Fruit fly (Drosophila melanogaster) whole organism, embryonic: ENCODE measurements around the gene elB.

Source experiments
- C15 ChIP-seq: fragments of 200-800 bp; sonication (Bioruptor generic); IDR thresholded peaks from 3 replicates; pipeline ENCODE4 v1.3.6; 2022; ENCODE audit warnings: missing biosample characterization, missing genetic modification characterization
- CG12071 ChIP-seq: fragments of 200-800 bp; sonication (Bioruptor generic); optimal IDR thresholded peaks from 3 replicates; lab custom pipeline; 2018; ENCODE audit warnings: missing biosample characterization, mild to moderate bottlenecking, missing genetic modification characterization
- CG1603 ChIP-seq: fragments of 200-800 bp; sonication (Bioruptor generic); optimal IDR thresholded peaks from 2 replicates; lab custom pipeline; 2019; ENCODE audit warnings: missing biosample characterization, mild to moderate bottlenecking, missing genetic modification characterization, moderate library complexity
- CG17612 ChIP-seq: fragments of 200-800 bp; sonication (Bioruptor generic); IDR thresholded peaks from 2 replicates; pipeline ENCODE4 v1.3.6; 2022; ENCODE audit warnings: missing biosample characterization, missing genetic modification characterization
- CG1832 ChIP-seq: fragments of 200-800 bp; sonication (Bioruptor generic); optimal IDR thresholded peaks from 2 replicates; lab custom pipeline; 2017; ENCODE audit warnings: missing biosample characterization, mild to moderate bottlenecking, missing genetic modification characterization, inconsistent platforms
- CG18599 ChIP-seq: fragments of 200-800 bp; sonication (Bioruptor generic); optimal IDR thresholded peaks from 3 replicates; lab custom pipeline; 2017; ENCODE audit warnings: missing biosample characterization, missing genetic modification characterization, mild to moderate bottlenecking, moderate library complexity, missing genetic modification reagents
- CG2889 ChIP-seq: fragments of 200-800 bp; sonication (Bioruptor generic); IDR thresholded peaks from 3 replicates; pipeline ENCODE4 v1.3.6; 2022; ENCODE audit warnings: missing biosample characterization, missing genetic modification characterization
- CG31224 ChIP-seq: fragments of 200-800 bp; sonication (Bioruptor generic); IDR thresholded peaks from 2 replicates; pipeline ENCODE4 v1.3.6; 2022; ENCODE audit warnings: missing biosample characterization, missing genetic modification characterization
- CG3838 ChIP-seq: fragments of 200-800 bp; sonication (Bioruptor generic); optimal IDR thresholded peaks from 3 replicates; lab custom pipeline; 2016; ENCODE audit warnings: missing biosample characterization, missing genetic modification characterization
- CG42726 ChIP-seq: fragments of 200-800 bp; sonication (Bioruptor generic); IDR thresholded peaks from 2 replicates; pipeline ENCODE4 v1.3.6; 2022; ENCODE audit warnings: missing biosample characterization, missing genetic modification characterization; ENCODE audit not compliant: partially characterized antibody
- CG5953 ChIP-seq: fragments of 200-800 bp; sonication (Bioruptor generic); IDR thresholded peaks from 2 replicates; pipeline ENCODE4 v1.3.6; 2022; ENCODE audit warnings: missing biosample characterization, missing genetic modification characterization
- CG6654 ChIP-seq: fragments of 200-800 bp; sonication (Bioruptor generic); optimal IDR thresholded peaks from 2 replicates; lab custom pipeline; 2017; ENCODE audit warnings: missing biosample characterization, mild to moderate bottlenecking, missing genetic modification characterization
- CG8478 ChIP-seq: fragments of >200 bp; optimal IDR thresholded peaks from 2 replicates; lab custom pipeline; 2018
- CG9609 ChIP-seq: fragments of 200-800 bp; sonication (Bioruptor generic); optimal IDR thresholded peaks from 3 replicates; lab custom pipeline; 2016; ENCODE audit warnings: missing biosample characterization, missing genetic modification characterization
- CHES-1-like ChIP-seq: fragments of 200-800 bp; sonication (Bioruptor generic); optimal IDR thresholded peaks from 2 replicates; lab custom pipeline; 2016; ENCODE audit warnings: missing biosample characterization, missing genetic modification characterization
- CTCF ChIP-seq: fragments of 200-800 bp; sonication (Bioruptor generic); optimal IDR thresholded peaks from 2 replicates; lab custom pipeline; 2017; ENCODE audit warnings: missing biosample characterization, mild to moderate bottlenecking, missing genetic modification characterization, moderate library complexity
- CrebB ChIP-seq: fragments of 200-800 bp; sonication (Bioruptor generic); optimal IDR thresholded peaks from 3 replicates; lab custom pipeline; 2018; ENCODE audit warnings: missing biosample characterization, mild to moderate bottlenecking, missing genetic modification characterization
- D19A ChIP-seq: fragments of 200-800 bp; optimal IDR thresholded peaks from 3 replicates; lab custom pipeline; 2019; ENCODE audit warnings: missing biosample characterization, mild to moderate bottlenecking, missing genetic modification characterization, moderate library complexity
- Dll ChIP-seq: fragments of 200-800 bp; sonication (Bioruptor generic); IDR thresholded peaks from 4 replicates; pipeline ENCODE4 v1.3.6; 2022; ENCODE audit warnings: missing biosample characterization, missing genetic modification characterization; ENCODE audit not compliant: partially characterized antibody
- Dref ChIP-seq: fragments of 200-800 bp; sonication (Bioruptor generic); IDR thresholded peaks from 2 replicates; pipeline ENCODE4 v1.3.6; 2022; ENCODE audit warnings: missing biosample characterization, missing genetic modification characterization
- Ets65A ChIP-seq: fragments of 200-800 bp; sonication (Bioruptor generic); peaks from one replicate; lab custom pipeline; 2016; ENCODE audit warnings: missing biosample characterization, missing genetic modification characterization
- GATAe ChIP-seq: fragments of 200-800 bp; sonication (Bioruptor generic); conservative IDR thresholded peaks from 2 replicates; pipeline ENCODE4 v1.3.6; 2022; ENCODE audit warnings: missing biosample characterization, missing genetic modification characterization
- HLHmδ ChIP-seq: fragments of 200-800 bp; sonication (Bioruptor generic); optimal IDR thresholded peaks from 2 replicates; lab custom pipeline; 2018; ENCODE audit warnings: missing biosample characterization, mild to moderate bottlenecking, missing genetic modification characterization, moderate library complexity
- Kr ChIP-seq: fragments of 200-800 bp; sonication (Bioruptor generic); optimal IDR thresholded peaks from 2 replicates; lab custom pipeline; 2017; ENCODE audit warnings: missing biosample characterization, mild to moderate bottlenecking, missing genetic modification characterization
- Neu2 ChIP-seq: fragments of 200-800 bp; sonication (Bioruptor generic); optimal IDR thresholded peaks from 3 replicates; lab custom pipeline; 2016; ENCODE audit warnings: missing biosample characterization, missing genetic modification characterization, borderline replicate concordance
- Spps ChIP-seq: fragments of 200-800 bp; sonication (Bioruptor generic); optimal IDR thresholded peaks from 2 replicates; lab custom pipeline; 2018; ENCODE audit warnings: missing biosample characterization, mild to moderate bottlenecking, missing genetic modification characterization
- aop ChIP-seq: fragments of 200-800 bp; sonication (Bioruptor generic); IDR thresholded peaks from 2 replicates; pipeline ENCODE4 v1.3.6; 2022; ENCODE audit warnings: missing biosample characterization, missing genetic modification characterization
- grau ChIP-seq: fragments of 200-800 bp; optimal IDR thresholded peaks from 3 replicates; lab custom pipeline; 2019; ENCODE audit warnings: missing biosample characterization, mild to moderate bottlenecking, missing genetic modification characterization, moderate library complexity
- ham ChIP-seq: fragments of 200-800 bp; sonication (Bioruptor generic); IDR thresholded peaks from 2 replicates; pipeline ENCODE4 v1.3.6; 2022; ENCODE audit warnings: missing biosample characterization, missing genetic modification characterization
- knrl ChIP-seq: fragments of 200-800 bp; sonication (Bioruptor generic); IDR thresholded peaks from 3 replicates; pipeline ENCODE4 v1.3.6; 2022; ENCODE audit warnings: missing biosample characterization, missing genetic modification characterization; ENCODE audit not compliant: partially characterized antibody
- pan ChIP-seq, 4 experiments: fragments of >200 bp in 3 of 4; fragments of 200-800 bp in 1 of 4; sonication (Bioruptor generic) in 1 of 4; optimal IDR thresholded peaks in 3 of 4; IDR thresholded peaks in 1 of 4; 2 replicates each; pipeline versions ENCODE4 v1.3.6 to Lab custom; 2017 to 2022; ENCODE audit warnings: missing biosample characterization in 2 of 4, missing genetic modification characterization in 2 of 4, mixed read lengths in 1 of 4
- pho ChIP-seq: fragments of 200-800 bp; sonication (Bioruptor generic); optimal IDR thresholded peaks from 2 replicates; lab custom pipeline; 2016; ENCODE audit warnings: missing biosample characterization, missing genetic modification characterization
- pros ChIP-seq: fragments of 200-800 bp; sonication (Bioruptor generic); optimal IDR thresholded peaks from 3 replicates; lab custom pipeline; 2019; ENCODE audit warnings: missing biosample characterization, mild to moderate bottlenecking, missing genetic modification characterization, moderate library complexity
- rib ChIP-seq: fragments of 200-800 bp; sonication (Bioruptor generic); IDR thresholded peaks from 2 replicates; pipeline ENCODE4 v1.3.6; 2022; ENCODE audit warnings: missing biosample characterization, missing genetic modification characterization
- sd ChIP-seq: fragments of 200-800 bp; sonication (Bioruptor generic); optimal IDR thresholded peaks from 3 replicates; lab custom pipeline; 2018; ENCODE audit warnings: missing biosample characterization, mild to moderate bottlenecking, missing genetic modification characterization, moderate library complexity
- sens ChIP-seq: fragments of 200-800 bp; sonication (Bioruptor generic); peaks from one replicate; lab custom pipeline; 2016; ENCODE audit warnings: missing biosample characterization, missing genetic modification characterization
- slou ChIP-seq: fragments of 200-800 bp; sonication (Bioruptor generic); optimal IDR thresholded peaks from 3 replicates; lab custom pipeline; 2016; ENCODE audit warnings: missing biosample characterization, missing genetic modification characterization
- sob ChIP-seq: fragments of 200-800 bp; sonication (Bioruptor generic); IDR thresholded peaks from 2 replicates; pipeline ENCODE4 v1.3.6; 2022; ENCODE audit warnings: missing biosample characterization, missing genetic modification characterization
- stwl ChIP-seq: fragments of 200-800 bp; sonication (Bioruptor generic); optimal IDR thresholded peaks from 3 replicates; lab custom pipeline; 2018; ENCODE audit warnings: missing biosample characterization, mild to moderate bottlenecking, missing genetic modification characterization, moderate library complexity
- tna ChIP-seq: fragments of 200-800 bp; sonication (Bioruptor generic); IDR thresholded peaks from 2 replicates; pipeline ENCODE4 v1.3.6; 2022; ENCODE audit warnings: missing biosample characterization, missing genetic modification characterization; ENCODE audit not compliant: partially characterized antibody
- tup ChIP-seq: fragments of 200-800 bp; sonication (Bioruptor generic); optimal IDR thresholded peaks from 2 replicates; lab custom pipeline; 2016; ENCODE audit warnings: missing biosample characterization, mild to moderate bottlenecking, missing genetic modification characterization, moderate library complexity
- usp ChIP-seq: fragments of >200 bp; optimal IDR thresholded peaks from 2 replicates; lab custom pipeline; 2017; ENCODE audit warnings: missing biosample characterization, missing genetic modification characterization
- wek ChIP-seq: fragments of 200-800 bp; sonication (Bioruptor generic); optimal IDR thresholded peaks from 3 replicates; lab custom pipeline; 2018; ENCODE audit warnings: missing biosample characterization, mild to moderate bottlenecking, missing genetic modification characterization, moderate library complexity
- zfh2 ChIP-seq: fragments of 200-800 bp; sonication (Bioruptor generic); optimal IDR thresholded peaks from 2 replicates; lab custom pipeline; 2016; ENCODE audit warnings: missing biosample characterization, missing genetic modification characterization

The elB gene

dm6 chr2L:14397948-14398347 is 11.4 kb downstream of the elB start (continued):
- TF ChIP-seq slou (no peak), CrebB (tag; lab: Kevin White, UChicago) (no peak), CG42726 (GFP tag; lab: Robert Waterston, UW) (no peak), Neu2 (GFP tag; lab: Kevin White, UChicago) (no peak), ham (GFP tag; lab: Robert Waterston, UW) (no peak), CG5953 (GFP tag; lab: Robert Waterston, UW) (0 out of 2 replicates have a peak, but pooled peaks have one; percentile 4), CTCF (GFP tag; lab: Kevin White, UChicago) (no peak), Dref (GFP tag; lab: Robert Waterston, UW) (no peak), D19A (no peak), CG31224 (GFP tag; lab: Robert Waterston, UW) (no peak), CHES-1-like (GFP tag; lab: Kevin White, UChicago) (no peak), tna (GFP tag; lab: Robert Waterston, UW) (no peak), wek (GFP tag; lab: Kevin White, UChicago) (peak; percentile 52), CG1832 (GFP tag; lab: Kevin White, UChicago) (no peak), Spps (tag; lab: Kevin White, UChicago) (no peak), knrl (no peak), Ets65A (GFP tag; lab: Kevin White, UChicago) (peak; percentile 4), pan (optimal IDR thresholded peaks at IDR 0.05; lab: Kevin White, UChicago) (no peak), pan (GFP tag; optimal IDR thresholded peaks at IDR 0.05 in 1 of 2, IDR thresholded peaks at IDR 0.05 in 1 of 2) (peak in 1 of 2 experiments; percentile 31), tup (no peak), CG6654 (GFP tag; lab: Kevin White, UChicago) (no peak), sens (GFP tag; lab: Kevin White, UChicago) (peak; percentile 18), CG17612 (no peak), GATAe (GFP tag; lab: Robert Waterston, UW) (no peak), HLHmδ (GFP tag; lab: Kevin White, UChicago) (no peak), CG2889 (GFP tag; lab: Robert Waterston, UW) (no peak), sd (tag; lab: Kevin White, UChicago) (no peak), usp (GFP tag; lab: Kevin White, UChicago) (no peak), CG9609 (GFP tag; lab: Kevin White, UChicago) (no peak), grau (no peak), rib (GFP tag; lab: Robert Waterston, UW) (no peak), pho (GFP tag; lab: Kevin White, UChicago) (no peak), CG3838 (GFP tag; lab: Kevin White, UChicago) (no peak), C15 (GFP tag; lab: Robert Waterston, UW) (no peak), Dll (GFP tag; lab: Robert Waterston, UW) (no peak), aop (GFP tag; lab: Robert Waterston, UW) (no peak), sob (GFP tag; lab: Robert Waterston, UW) (no peak), stwl (tag; lab: Kevin White, UChicago) (peak; percentile 22), CG12071 (GFP tag; lab: Kevin White, UChicago) (peak; percentile 18), CG8478 (lab: Kevin White, UChicago) (no peak), CG18599 (GFP tag; lab: Kevin White, UChicago) (no peak), CG1603 (no peak), Kr (GFP tag; lab: Kevin White, UChicago) (no peak), zfh2 (GFP tag; lab: Kevin White, UChicago) (no peak), pros (GFP tag; lab: Kevin White, UChicago) (no peak)
